Fruit fly (Drosophila melanogaster): ENCODE measurements around the gene Cyp12a4.

dm6 chr3R:19088962-19089597, 45.9 kb upstream of the Cyp12a4 start:
- TF ChIP-seq pan (optimal IDR thresholded peaks at IDR 0.05) (no peak), Dll (optimal IDR thresholded peaks at IDR 0.05) (no peak)

All from whole organism.